Fruit fly (Drosophila melanogaster) whole organism, wandering third instar larva: ENCODE data around the gene CG16953.

Experiments
- Abd-B ChIP-seq: fragments of >200 bp; optimal IDR thresholded peaks from 2 replicates; lab custom pipeline; 2017; ENCODE audit warnings: missing biosample characterization, missing genetic modification characterization
- CG32264 ChIP-seq: fragments of 200-800 bp; sonication (Bioruptor generic); optimal IDR thresholded peaks from 2 replicates; lab custom pipeline; 2016; ENCODE audit warnings: missing biosample characterization, missing genetic modification characterization
- CG9705 ChIP-seq: fragments of 200-800 bp; sonication (Bioruptor generic); optimal IDR thresholded peaks from 2 replicates; lab custom pipeline; 2018; ENCODE audit warnings: missing biosample characterization, mild to moderate bottlenecking, missing genetic modification characterization
- CrebA ChIP-seq: fragments of 200-800 bp; sonication (Bioruptor generic); optimal IDR thresholded peaks from 2 replicates; lab custom pipeline; 2016; ENCODE audit warnings: missing biosample characterization, mild to moderate bottlenecking, missing genetic modification characterization, borderline replicate concordance
- Dfd ChIP-seq: fragments of >200 bp; optimal IDR thresholded peaks from 2 replicates; lab custom pipeline; 2017; ENCODE audit warnings: missing biosample characterization, missing genetic modification characterization
- Dif ChIP-seq: fragments of 200-275, 200-300 bp; sonication (Bioruptor generic); optimal IDR thresholded peaks from 2 replicates; lab custom pipeline; 2018; ENCODE audit warnings: missing biosample characterization, missing genetic modification characterization; ENCODE audit not compliant: partially characterized antibody
- HLH106 ChIP-seq: fragments of 200-800 bp; optimal IDR thresholded peaks from 3 replicates; lab custom pipeline; 2019; ENCODE audit warnings: missing biosample characterization, mild to moderate bottlenecking, missing genetic modification characterization, moderate library complexity
- Hnf4 ChIP-seq: fragments of 200-800 bp; sonication (Bioruptor generic); optimal IDR thresholded peaks from 2 replicates; lab custom pipeline; 2016; ENCODE audit warnings: missing biosample characterization, mild to moderate bottlenecking, missing genetic modification characterization
- Hr78 ChIP-seq: fragments of >200 bp; optimal IDR thresholded peaks from 2 replicates; lab custom pipeline; 2017; ENCODE audit warnings: missing biosample characterization, missing genetic modification characterization
- Hr83 ChIP-seq: fragments of 200-300 bp; sonication (Bioruptor generic); optimal IDR thresholded peaks from 2 replicates; lab custom pipeline; 2016; ENCODE audit warnings: missing biosample characterization, mild to moderate bottlenecking, missing genetic modification characterization, moderate library complexity; ENCODE audit not compliant: poor library complexity, severe bottlenecking
- Jra ChIP-seq: sonication (Bioruptor generic); optimal IDR thresholded peaks from 2 replicates; lab custom pipeline; 2016; ENCODE audit warnings: missing biosample characterization, missing genetic modification characterization
- Mio ChIP-seq: sonication (Bioruptor generic); optimal IDR thresholded peaks from 2 replicates; lab custom pipeline; 2016; ENCODE audit warnings: missing biosample characterization, missing genetic modification characterization
- Myc ChIP-seq: fragments of >200 bp; optimal IDR thresholded peaks from 2 replicates; lab custom pipeline; 2017
- N ChIP-seq: fragments of >200 bp; optimal IDR thresholded peaks from 2 replicates; lab custom pipeline; 2018; ENCODE audit warnings: missing biosample characterization, missing external identifiers, missing genetic modification characterization
- OdsH ChIP-seq: fragments of 200-800 bp; sonication (Bioruptor generic); optimal IDR thresholded peaks from 2 replicates; lab custom pipeline; 2016; ENCODE audit warnings: missing biosample characterization, mild to moderate bottlenecking, missing genetic modification characterization
- Rel ChIP-seq, 2 experiments: fragments of 200-800 bp; sonication (Bioruptor generic) in 1 of 2; optimal IDR thresholded peaks; 2 replicates in 1 of 2; 3 replicates in 1 of 2; lab custom pipeline; 2016 to 2019; ENCODE audit warnings: mild to moderate bottlenecking in 2 of 2, missing biosample characterization in 2 of 2, missing genetic modification characterization in 2 of 2, moderate library complexity in 1 of 2
- Sp1 ChIP-seq: fragments of 200-800 bp; sonication (Bioruptor generic); optimal IDR thresholded peaks from 3 replicates; lab custom pipeline; 2019; ENCODE audit warnings: missing biosample characterization, mild to moderate bottlenecking, missing genetic modification characterization, moderate library complexity
- Vsx2 ChIP-seq: fragments of 200-300, 225-300 bp; sonication (Bioruptor generic); optimal IDR thresholded peaks from 2 replicates; lab custom pipeline; 2018; ENCODE audit warnings: missing biosample characterization, missing genetic modification characterization; ENCODE audit not compliant: partially characterized antibody
- br ChIP-seq: fragments of 200-800 bp; sonication (Bioruptor generic); optimal IDR thresholded peaks from 2 replicates; lab custom pipeline; 2016; ENCODE audit warnings: missing biosample characterization, missing genetic modification characterization
- dl ChIP-seq, 2 experiments: fragments of 175-275, 200-275 bp in 1 of 2; fragments of 200-275 bp in 1 of 2; sonication (Bioruptor generic); optimal IDR thresholded peaks; lab custom pipeline; 2018; ENCODE audit warnings: mild to moderate bottlenecking in 2 of 2, missing biosample characterization in 2 of 2, missing genetic modification characterization in 2 of 2, moderate library complexity in 2 of 2; ENCODE audit not compliant: partially characterized antibody in 2 of 2, insufficient read depth in 1 of 2
- dmrt93B ChIP-seq: fragments of 200-800 bp; sonication (Bioruptor generic); optimal IDR thresholded peaks from 2 replicates; lab custom pipeline; 2018; ENCODE audit warnings: missing biosample characterization, mild to moderate bottlenecking, missing genetic modification characterization
- dsf ChIP-seq: sonication (Bioruptor generic); optimal IDR thresholded peaks from 2 replicates; lab custom pipeline; 2016; ENCODE audit warnings: missing biosample characterization, missing genetic modification characterization, borderline replicate concordance
- ey ChIP-seq: fragments of 200-800 bp; sonication (Bioruptor generic); optimal IDR thresholded peaks from 2 replicates; lab custom pipeline; 2016; ENCODE audit warnings: missing biosample characterization, missing genetic modification characterization
- foxo ChIP-seq, 2 experiments: fragments of 200-800 bp; sonication (Bioruptor generic); optimal IDR thresholded peaks; 2 replicates in 1 of 2; 3 replicates in 1 of 2; lab custom pipeline; 2016 to 2017; ENCODE audit warnings: missing biosample characterization in 2 of 2, missing genetic modification characterization in 2 of 2
- fru ChIP-seq: fragments of 200-800 bp; sonication (Bioruptor generic); optimal IDR thresholded peaks from 3 replicates; lab custom pipeline; 2016; ENCODE audit warnings: missing biosample characterization, mild to moderate bottlenecking, missing genetic modification characterization
- h ChIP-seq: fragments of 200-800 bp; sonication (Bioruptor generic); optimal IDR thresholded peaks from 3 replicates; lab custom pipeline; 2016; ENCODE audit warnings: missing biosample characterization, mild to moderate bottlenecking, missing genetic modification characterization
- jim ChIP-seq: fragments of 175-275, 200-325 bp; sonication (Bioruptor generic); optimal IDR thresholded peaks from 2 replicates; lab custom pipeline; 2016; ENCODE audit warnings: missing biosample characterization, mild to moderate bottlenecking, missing genetic modification characterization
- lola ChIP-seq: fragments of >200 bp; optimal IDR thresholded peaks from 2 replicates; lab custom pipeline; 2017; ENCODE audit warnings: missing biosample characterization, missing genetic modification characterization
- pan ChIP-seq: fragments of >200 bp; optimal IDR thresholded peaks from 2 replicates; lab custom pipeline; 2017
- psq ChIP-seq: fragments of 200-800 bp; sonication (Bioruptor generic); optimal IDR thresholded peaks from 3 replicates; lab custom pipeline; 2017; ENCODE audit warnings: missing biosample characterization, mild to moderate bottlenecking, missing genetic modification characterization, moderate library complexity
- rgr ChIP-seq: fragments of 200-800 bp; sonication (Bioruptor generic); optimal IDR thresholded peaks from 3 replicates; lab custom pipeline; 2016; ENCODE audit warnings: missing biosample characterization, mild to moderate bottlenecking, missing genetic modification characterization
- sage ChIP-seq: fragments of 200-800 bp; sonication (Bioruptor generic); optimal IDR thresholded peaks from 2 replicates; lab custom pipeline; 2016; ENCODE audit warnings: missing biosample characterization, mild to moderate bottlenecking, missing genetic modification characterization
- sv ChIP-seq: fragments of 200-800 bp; sonication (Bioruptor generic); optimal IDR thresholded peaks from 3 replicates; lab custom pipeline; 2016; ENCODE audit warnings: missing biosample characterization, missing genetic modification characterization
- tai ChIP-seq: sonication (Bioruptor generic); optimal IDR thresholded peaks from 2 replicates; lab custom pipeline; 2016; ENCODE audit warnings: missing biosample characterization, missing genetic modification characterization
- usp ChIP-seq: fragments of >200 bp; optimal IDR thresholded peaks from 2 replicates; lab custom pipeline; 2017; ENCODE audit warnings: missing biosample characterization, missing genetic modification characterization
- woc ChIP-seq: sonication (Bioruptor generic); optimal IDR thresholded peaks from 2 replicates; lab custom pipeline; 2016; ENCODE audit warnings: missing biosample characterization, mild to moderate bottlenecking, missing genetic modification characterization

CG16953 gene

DNA sequence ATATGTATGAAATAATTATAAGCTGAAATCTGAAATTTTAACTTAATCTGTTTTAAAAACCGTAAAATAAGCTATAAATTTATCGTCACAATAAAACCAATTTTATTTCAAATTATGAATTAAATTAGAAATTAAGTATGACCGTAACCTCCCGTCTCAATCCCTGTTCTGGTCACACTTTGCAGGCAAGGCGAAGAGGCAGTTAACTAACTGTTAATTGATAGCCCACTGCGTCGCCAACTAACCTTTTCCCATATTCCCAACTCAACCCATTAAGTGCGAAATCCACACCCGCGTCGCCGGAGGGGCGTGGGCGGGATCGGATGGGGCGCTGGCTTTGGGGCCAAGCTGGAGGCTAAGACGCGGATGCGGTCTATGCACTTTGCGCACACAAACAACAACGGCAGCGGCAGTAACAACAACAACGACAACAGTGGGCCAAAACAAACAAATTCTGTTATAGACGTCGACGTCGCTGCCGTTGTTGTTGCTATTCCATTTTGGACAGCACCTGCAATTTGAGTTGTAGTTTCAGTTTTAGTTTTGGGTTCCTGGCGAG, 24.9 kb downstream of the CG16953 start, which contains the start of gene CG5191:
CG5191 (plus strand) TSS at position 198 of the 559 bp plus-strand sequence.
- peak; percentile 3 for TF ChIP-seq h (GFP tag; lab: Kevin White, UChicago)
- TF ChIP-seq N (GFP tag; lab: Kevin White, UChicago), result no peak
- TF ChIP-seq foxo (GFP tag; optimal IDR thresholded peaks at IDR 0.05; lab: Kevin White, UChicago), result no peak
- TF ChIP-seq ey (GFP tag; lab: Kevin White, UChicago), result peak; percentile 9
- TF ChIP-seq Myc (lab: Kevin White, UChicago), result no peak
- TF ChIP-seq woc, result no peak
- TF ChIP-seq dmrt93B, result no peak
- TF ChIP-seq sage (GFP tag; lab: Kevin White, UChicago), result no peak
- TF ChIP-seq usp (GFP tag; lab: Kevin White, UChicago), result no peak
- TF ChIP-seq tai, result no peak
- TF ChIP-seq Hr83 (GFP tag; lab: Kevin White, UChicago), result no peak
- no peak for TF ChIP-seq Hnf4
- no peak for TF ChIP-seq Jra
- TF ChIP-seq psq (GFP tag; lab: Kevin White, UChicago), result no peak
- no peak for TF ChIP-seq rgr (GFP tag; lab: Kevin White, UChicago)
- no peak for TF ChIP-seq Hr78 (GFP tag; lab: Kevin White, UChicago)
- TF ChIP-seq Vsx2 (GFP tag; lab: Kevin White, UChicago), result no peak
- TF ChIP-seq CG32264 (GFP tag; lab: Kevin White, UChicago), result no peak
- no peak for TF ChIP-seq jim (GFP tag; lab: Kevin White, UChicago)
- peak; percentile 8 for TF ChIP-seq fru (GFP tag; lab: Kevin White, UChicago)
- TF ChIP-seq Abd-B (GFP tag; lab: Kevin White, UChicago), result no peak
- no peak for TF ChIP-seq Sp1 (GFP tag; lab: Kevin White, UChicago)
- TF ChIP-seq Dif (GFP tag; lab: Kevin White, UChicago), result no peak
- TF ChIP-seq Rel (GFP tag; optimal IDR thresholded peaks at IDR 0.05; lab: Kevin White, UChicago), result no peak
- TF ChIP-seq Rel (tag; optimal IDR thresholded peaks at IDR 0.05; lab: Kevin White, UChicago), result no peak
- TF ChIP-seq br, result no peak

DNA sequence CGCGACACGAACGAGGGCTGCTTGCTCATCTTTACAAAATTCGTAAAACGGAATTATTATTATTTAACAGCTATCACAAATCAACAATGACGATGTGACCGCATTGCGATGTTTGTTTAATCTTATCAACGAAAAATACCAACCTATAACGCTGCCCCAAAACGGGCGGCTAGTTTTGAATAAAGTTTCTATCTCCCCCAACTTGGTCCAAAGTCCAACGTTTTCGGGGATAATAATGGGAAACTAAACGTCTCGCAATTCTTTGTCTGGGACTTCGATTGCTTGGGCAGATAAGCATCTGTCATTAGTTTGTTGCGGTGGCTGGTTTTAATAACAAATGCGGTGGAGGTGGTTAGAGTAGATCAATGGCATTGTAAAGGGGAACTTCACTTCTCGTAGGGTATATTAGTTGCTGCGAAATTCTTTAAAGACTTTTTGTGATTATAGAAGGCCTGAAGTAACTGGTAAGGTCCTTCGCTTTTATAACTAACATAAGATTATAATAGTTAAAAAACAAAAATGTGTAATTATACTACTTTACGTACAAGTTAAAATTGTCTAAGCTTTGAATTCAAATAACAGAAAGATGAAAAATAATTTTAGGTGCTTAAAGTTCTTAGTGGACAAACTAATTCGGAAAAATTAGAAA, 25.5 kb downstream of the CG16953 start, which contains the start of gene CG15922:
CG15922 (minus strand) TSS at position 262 of the 649 bp plus-strand sequence.
- TF ChIP-seq rgr (GFP tag; lab: Kevin White, UChicago) (no peak), pan (lab: Kevin White, UChicago) (no peak), Dif (GFP tag; lab: Kevin White, UChicago) (no peak)

DNA sequence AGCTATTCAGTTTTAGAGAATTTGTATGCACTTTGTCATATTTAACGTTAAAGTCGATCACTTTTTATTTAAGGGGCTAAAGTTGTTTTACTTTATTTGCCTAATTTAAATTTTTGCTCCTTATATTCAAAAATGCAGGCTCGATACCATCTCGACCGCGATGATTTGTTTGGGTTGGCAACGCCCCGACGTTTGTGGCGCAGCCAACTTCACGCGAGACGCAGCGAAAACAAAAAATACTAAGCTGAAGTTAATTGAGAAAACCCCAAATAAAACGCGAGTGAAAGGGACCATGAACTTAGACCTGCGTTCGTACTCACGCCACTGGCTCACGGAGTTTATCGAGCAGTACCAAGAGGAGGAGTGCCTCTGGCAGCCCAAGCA, 27.5 kb downstream of the CG16953 start:
- TF ChIP-seq Rel (GFP tag; optimal IDR thresholded peaks at IDR 0.05; lab: Kevin White, UChicago) (no peak), Rel (tag; optimal IDR thresholded peaks at IDR 0.05; lab: Kevin White, UChicago) (peak; percentile 67), CrebA (GFP tag; lab: Kevin White, UChicago) (no peak), Hr83 (GFP tag; lab: Kevin White, UChicago) (peak; percentile 29)

DNA sequence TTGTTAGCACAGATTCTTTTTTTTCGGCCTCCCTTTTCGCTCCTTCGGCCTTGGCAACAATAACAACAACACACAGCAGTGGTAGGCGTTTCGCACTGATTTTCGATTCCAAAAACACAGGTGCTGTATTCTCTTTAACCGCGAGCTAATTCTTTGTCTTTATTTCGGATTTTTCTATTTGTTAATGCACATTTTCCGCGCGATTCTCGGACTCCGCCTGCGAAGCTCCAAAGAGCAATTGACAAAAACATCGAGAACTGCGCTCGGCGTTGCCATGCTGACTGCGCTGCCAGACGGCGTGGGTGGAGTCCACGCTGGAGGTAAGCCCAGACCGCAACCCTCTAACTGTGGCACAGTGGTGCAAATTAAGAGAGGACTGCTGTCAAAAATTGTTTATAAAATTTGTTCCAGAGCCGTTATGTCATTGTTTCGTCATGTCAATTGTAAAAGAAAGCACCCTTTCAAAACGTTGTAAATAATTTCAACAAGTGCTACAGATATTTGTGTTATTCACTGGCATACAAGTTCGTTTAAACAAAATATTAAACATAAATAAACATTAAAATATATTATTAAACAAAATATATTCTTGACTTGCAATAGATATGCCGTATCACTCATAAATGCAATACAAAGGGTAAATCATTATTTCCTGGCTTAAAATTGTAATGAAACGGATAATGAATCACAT, 28.1 kb downstream of the CG16953 start, which contains the start of the genes DPCoAC and CG5180:
DPCoAC (minus strand) TSS at position 253 of the 691 bp plus-strand sequence.
CG5180 (plus strand) TSS at position 516 of the 691 bp plus-strand sequence.
- TF ChIP-seq Vsx2 (GFP tag; lab: Kevin White, UChicago), result no peak
- TF ChIP-seq Mio (GFP tag; lab: Kevin White, UChicago), result no peak
- TF ChIP-seq h (GFP tag; lab: Kevin White, UChicago), result peak; percentile 6
- TF ChIP-seq Hr83 (GFP tag; lab: Kevin White, UChicago), result no peak
- no peak for TF ChIP-seq lola (GFP tag; lab: Kevin White, UChicago)
- no peak for TF ChIP-seq fru (GFP tag; lab: Kevin White, UChicago)
- TF ChIP-seq pan (lab: Kevin White, UChicago), result no peak
- peak; percentile 71 for TF ChIP-seq woc
- no peak for TF ChIP-seq dsf (GFP tag; lab: Kevin White, UChicago)
- peak; percentile 28 for TF ChIP-seq Sp1 (GFP tag; lab: Kevin White, UChicago)
- TF ChIP-seq dmrt93B, result peak; percentile 24
- TF ChIP-seq Rel (GFP tag; optimal IDR thresholded peaks at IDR 0.05; lab: Kevin White, UChicago), result no peak
- TF ChIP-seq Rel (tag; optimal IDR thresholded peaks at IDR 0.05; lab: Kevin White, UChicago), result peak; percentile 56
- peak; percentile 76 for TF ChIP-seq Hnf4
- TF ChIP-seq jim (GFP tag; lab: Kevin White, UChicago), result peak; percentile 54
- TF ChIP-seq br, result no peak
- no peak for TF ChIP-seq tai
- TF ChIP-seq Dif (GFP tag; lab: Kevin White, UChicago), result peak; percentile 53
- TF ChIP-seq CG32264 (GFP tag; lab: Kevin White, UChicago), result no peak
- no peak for TF ChIP-seq OdsH
- TF ChIP-seq dl (GFP tag; optimal IDR thresholded peaks at IDR 0.05; lab: Kevin White, UChicago; ENCODE audit: insufficient read depth in 1 of 2, partially characterized antibody in 2 of 2), result peak in 1 of 2 experiments; percentile 21
- no peak for TF ChIP-seq Dfd
- peak; percentile 63 for TF ChIP-seq HLH106
- TF ChIP-seq Jra, result peak; percentile 72
- peak; percentile 30 for TF ChIP-seq sv (GFP tag; lab: Kevin White, UChicago)
- peak; percentile 16 for TF ChIP-seq CG9705 (GFP tag; lab: Kevin White, UChicago)
- no peak for TF ChIP-seq ey (GFP tag; lab: Kevin White, UChicago)
- TF ChIP-seq Hr78 (GFP tag; lab: Kevin White, UChicago), result no peak
- peak; percentile 77 for TF ChIP-seq psq (GFP tag; lab: Kevin White, UChicago)
